Worm (Caenorhabditis elegans): ENCODE results near the gene F41F3.8.

Gene F41F3.8

DNA sequence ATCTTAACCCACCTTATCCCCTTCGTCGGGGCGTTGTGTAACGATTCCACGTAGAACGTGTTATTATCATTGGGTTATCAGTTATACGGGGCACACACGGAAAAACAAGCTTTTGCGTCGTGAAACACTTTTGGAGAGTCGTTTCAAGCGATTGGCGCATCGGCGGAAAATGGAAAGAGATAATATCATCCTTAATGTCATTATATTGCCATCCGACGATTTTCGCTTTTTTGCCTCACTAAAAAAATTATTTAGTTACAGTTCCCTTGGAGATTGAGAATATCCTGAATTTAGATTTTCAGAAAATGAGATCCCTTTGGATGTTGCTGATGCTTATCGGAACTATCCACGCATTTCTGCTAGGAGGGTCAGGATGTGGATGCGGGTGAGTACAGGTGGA is at the start of gene F41F3.8:
Gene F41F3.8, plus strand, starts transcription at position 301 of the 400 bp plus-strand sequence.
- TF ChIP-seq mxl-3 (GFP tag; optimal IDR thresholded peaks at IDR 0.05) (peak; percentile 33), dmd-8 (GFP tag; IDR thresholded peaks at IDR 0.05) (no peak)

DNA sequence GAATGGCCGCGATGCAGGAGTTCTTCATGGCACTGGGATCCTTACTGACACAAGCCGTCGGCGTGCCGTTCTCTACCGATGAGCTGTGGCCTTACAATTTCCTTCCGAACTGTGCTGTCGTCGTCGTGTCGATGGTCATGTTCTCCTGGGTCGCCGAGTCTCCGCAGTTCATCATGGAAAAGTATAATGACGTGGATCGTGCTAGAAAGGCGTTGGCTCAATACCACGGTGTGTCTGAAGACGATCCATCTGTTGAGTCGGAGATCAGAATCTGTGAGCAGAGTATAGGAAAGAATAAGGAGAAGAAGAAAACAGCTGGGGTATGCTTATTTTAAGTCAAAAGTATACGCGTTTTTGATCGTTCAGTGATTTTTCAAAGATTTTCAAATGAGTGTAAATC is 49.4 kb upstream of the F41F3.8 start:
- TF ChIP-seq hmg-1.1 (GFP tag; IDR thresholded peaks at IDR 0.05): no peak
- no peak for TF ChIP-seq gei-8 (GFP tag; optimal IDR thresholded peaks at IDR 0.05)
- TF ChIP-seq lsy-2 (tag; optimal IDR thresholded peaks at IDR 0.05): no peak
- no peak for TF ChIP-seq ctbp-1 (GFP tag; IDR thresholded peaks at IDR 0.05)
- TF ChIP-seq snpc-1.2 (GFP tag; IDR thresholded peaks at IDR 0.05): no peak
- no peak for TF ChIP-seq lin-13 (GFP tag; optimal IDR thresholded peaks at IDR 0.05)
- no peak for TF ChIP-seq nhr-10 (tag; optimal IDR thresholded peaks at IDR 0.05)
- no peak for TF ChIP-seq dmd-9 (GFP tag; IDR thresholded peaks at IDR 0.05)
- TF ChIP-seq attf-4 (tag; optimal IDR thresholded peaks at IDR 0.05): no peak
- TF ChIP-seq nhr-41 (GFP tag; IDR thresholded peaks at IDR 0.05): no peak
- no peak for TF ChIP-seq T26A8.4 (GFP tag; IDR thresholded peaks at IDR 0.05)
- TF ChIP-seq pha-4 (GFP tag; IDR thresholded peaks at IDR 0.05): no peak
- no peak for TF ChIP-seq pha-4 (tag; optimal IDR thresholded peaks at IDR 0.05)
- no peak for TF ChIP-seq mxl-2 (GFP tag; conservative IDR thresholded peaks at IDR 0.05)

DNA sequence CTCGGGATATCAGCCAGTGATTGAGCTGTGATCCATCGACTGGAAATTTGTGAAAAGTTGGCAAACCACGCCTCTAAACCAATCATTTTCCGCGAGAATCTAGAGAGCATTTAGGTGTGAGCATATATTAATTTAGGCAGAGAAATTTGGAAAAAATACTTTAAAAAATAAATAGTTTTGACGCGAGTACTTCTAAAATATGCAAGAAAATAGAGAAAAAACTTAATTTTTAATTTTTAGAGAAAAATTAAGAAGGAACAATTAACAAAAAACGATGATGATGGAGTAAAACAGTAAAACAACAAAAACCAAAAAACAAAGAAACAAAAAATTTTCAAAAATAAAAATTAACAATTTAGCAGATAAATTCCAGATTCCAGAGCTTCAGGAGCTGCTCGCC is 41.8 kb upstream of the F41F3.8 start, which contains the start of gene txt-6:
Gene txt-6, minus strand, starts transcription at position 101 of the 400 bp plus-strand sequence.
- TF ChIP-seq F26F4.8 (GFP tag; conservative IDR thresholded peaks at IDR 0.05) (no peak), lir-3 (tag; optimal IDR thresholded peaks at IDR 0.05) (no peak), ceh-62 (tag; optimal IDR thresholded peaks at IDR 0.05) (no peak), sdz-12 (GFP tag; optimal IDR thresholded peaks at IDR 0.05) (no peak), madf-5 (GFP tag; IDR thresholded peaks at IDR 0.05) (0 out of 4 replicates have a peak, but pooled peaks of 1 of the 2 experiments have one; percentile 41), dmd-8 (GFP tag; IDR thresholded peaks at IDR 0.05) (no peak), set-16 (GFP tag; IDR thresholded peaks at IDR 0.05) (no peak), mdl-1 (tag; optimal IDR thresholded peaks at IDR 0.05) (no peak)

DNA sequence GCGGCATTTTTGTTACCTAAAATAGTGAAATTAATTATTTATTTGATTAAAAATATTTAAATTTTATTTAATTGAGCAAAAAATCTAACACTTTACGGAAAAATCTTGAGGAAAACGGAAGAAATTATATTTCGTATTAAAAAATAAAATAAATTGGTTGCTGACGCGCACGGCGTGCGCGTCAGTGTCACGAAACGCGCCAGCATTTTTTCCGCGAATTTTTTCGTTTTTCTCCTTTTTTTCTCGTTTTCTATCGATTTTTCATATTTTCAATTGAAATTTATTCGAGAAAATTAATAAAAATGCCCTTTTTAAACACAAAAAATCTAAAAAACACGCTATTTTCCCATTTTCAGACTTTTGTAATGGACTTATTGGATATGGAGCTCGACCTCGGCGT is 32.8 kb upstream of the F41F3.8 start, which contains the start of the genes Y61A9LA.10 and F54D11.4:
Gene Y61A9LA.10, minus strand, starts transcription at position 16 of the 400 bp plus-strand sequence.
Gene F54D11.4, plus strand, starts transcription at position 350 of the 400 bp plus-strand sequence.
- TF ChIP-seq Y48G9A.11 (GFP tag; IDR thresholded peaks at IDR 0.05) (no peak), daf-12 (tag; optimal IDR thresholded peaks at IDR 0.05) (no peak), ceh-20 (GFP tag; IDR thresholded peaks at IDR 0.05) (no peak), nhr-77 (tag; optimal IDR thresholded peaks at IDR 0.05) (peak; percentile 52), mxl-2 (GFP tag; conservative IDR thresholded peaks at IDR 0.05) (no peak), set-16 (GFP tag; IDR thresholded peaks at IDR 0.05) (no peak), ceh-44 (GFP tag; IDR thresholded peaks at IDR 0.05) (no peak), T20F7.1 (GFP tag; optimal IDR thresholded peaks at IDR 0.05) (no peak), zip-2 (tag; optimal IDR thresholded peaks at IDR 0.05) (no peak), attf-4 (tag; optimal IDR thresholded peaks at IDR 0.05) (no peak), lsy-2 (tag; optimal IDR thresholded peaks at IDR 0.05) (peak in 1 of 2 experiments; percentile 83), madf-9 (GFP tag; conservative IDR thresholded peaks at IDR 0.05) (no peak), nhr-10 (tag; optimal IDR thresholded peaks at IDR 0.05) (no peak), dmd-8 (GFP tag; IDR thresholded peaks at IDR 0.05) (no peak), D1046.2 (GFP tag; IDR thresholded peaks at IDR 0.05) (no peak), madf-5 (GFP tag; IDR thresholded peaks at IDR 0.05) (no peak), skn-1 (tag; optimal IDR thresholded peaks at IDR 0.05) (no peak), mdt-29 (GFP tag; IDR thresholded peaks at IDR 0.05) (no peak), zip-11 (GFP tag; IDR thresholded peaks at IDR 0.05) (no peak), dpl-1 (GFP tag; optimal IDR thresholded peaks at IDR 0.05) (peak; percentile 72), nhr-6 (tag; optimal IDR thresholded peaks at IDR 0.05) (no peak), lir-3 (tag; optimal IDR thresholded peaks at IDR 0.05) (no peak), lin-15B (tag; optimal IDR thresholded peaks at IDR 0.05) (no peak), T26A8.4 (GFP tag; IDR thresholded peaks at IDR 0.05) (no peak), hlh-11 (tag; optimal IDR thresholded peaks at IDR 0.05) (no peak), vab-7 (GFP tag; IDR thresholded peaks at IDR 0.05) (no peak), egl-27 (tag; optimal IDR thresholded peaks at IDR 0.05) (no peak), Y75B8A.6 (GFP tag; IDR thresholded peaks at IDR 0.05) (no peak), aha-1 (tag) (no peak), lin-13 (GFP tag; optimal IDR thresholded peaks at IDR 0.05) (no peak), ceh-32 (tag; optimal IDR thresholded peaks at IDR 0.05; ENCODE audit: poor library complexity) (no peak), cey-2 (tag; optimal IDR thresholded peaks at IDR 0.05; ENCODE audit: borderline replicate concordance, insufficient read depth) (no peak), nhr-48 (tag; optimal IDR thresholded peaks at IDR 0.05) (no peak), mdl-1 (tag; optimal IDR thresholded peaks at IDR 0.05) (no peak)

Measured in whole organism, L4 larva.